Worm (Caenorhabditis elegans) whole organism, late embryonic: ENCODE data around the gene T26E4.18.
"Not testable (repeated sequence)": the region's sequence is repeated elsewhere in the genome, so short reads cannot be mapped to it uniquely, and the experiment has no call there.

Source experiments
- ama-1 ChIP-seq: fragments of 150-350 bp; optimal IDR thresholded peaks from 2 replicates; lab custom pipeline; 2014
- pqm-1 ChIP-seq: sonication (generic microtip); optimal IDR thresholded peaks from 2 replicates; lab custom pipeline; 2016; ENCODE audit warnings: missing genetic modification characterization, missing compliant biosample characterization
- sdc-2 ChIP-seq: sonication (generic microtip); optimal IDR thresholded peaks from 2 replicates; lab custom pipeline; 2016; ENCODE audit warnings: missing genotype, missing genetic modification characterization, missing compliant biosample characterization
- tbx-2 ChIP-seq: sonication (generic microtip); optimal IDR thresholded peaks from 2 replicates; lab custom pipeline; 2016; ENCODE audit warnings: missing genetic modification characterization, missing compliant biosample characterization
- unc-3 ChIP-seq, 2 experiments: fragments of 200-800 bp in 1 of 2; sonication (Bioruptor generic) in 1 of 2; sonication (generic microtip) in 1 of 2; conservative IDR thresholded peaks in 1 of 2; optimal IDR thresholded peaks in 1 of 2; 2 replicates each; pipeline versions ENCODE4 v1.3.6 to Lab custom; 2016 to 2022; ENCODE audit warnings: missing compliant biosample characterization in 2 of 2, missing genetic modification characterization in 2 of 2, missing genetic modification reagents in 1 of 2
- unc-55 ChIP-seq: sonication (generic microtip); optimal IDR thresholded peaks from 2 replicates; lab custom pipeline; 2017; ENCODE audit warnings: missing biosample characterization, missing genetic modification reagents, missing genetic modification characterization
- zip-5 ChIP-seq: sonication (generic microtip); optimal IDR thresholded peaks from 2 replicates; lab custom pipeline; 2016; ENCODE audit warnings: missing genetic modification characterization, missing compliant biosample characterization

DNA sequence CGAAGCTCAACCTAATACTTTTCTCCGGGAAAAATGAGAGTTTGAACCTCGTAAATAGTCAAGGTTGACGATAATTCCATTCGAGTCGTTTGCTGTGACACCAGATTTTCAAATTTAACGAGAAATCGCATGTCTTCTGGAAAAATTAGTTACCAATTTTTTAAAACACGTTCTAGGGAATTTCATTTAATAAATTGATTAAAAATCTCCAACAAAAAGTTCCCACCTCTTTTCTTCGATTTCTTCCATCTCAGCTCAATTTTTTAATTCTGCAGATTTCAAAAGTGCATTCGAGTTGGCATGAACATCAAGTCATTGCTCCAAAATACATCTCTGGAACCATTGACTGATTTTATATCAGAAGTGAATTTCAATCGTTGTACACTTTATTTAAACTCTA is 8.3 kb upstream of the T26E4.18 start, which contains the start of gene nhr-282:
- TF ChIP-seq sdc-2 (tag; lab: Kevin White, UChicago); pqm-1 (tag; lab: Kevin White, UChicago); unc-3 (GFP tag; conservative IDR thresholded peaks at IDR 0.05; lab: Robert Waterston, UW); unc-3 (tag; optimal IDR thresholded peaks at IDR 0.05; lab: Kevin White, UChicago); unc-55 (GFP tag; lab: Kevin White, UChicago); zip-5 (tag; lab: Kevin White, UChicago); ama-1 (lab: Kevin White, UChicago); tbx-2 (tag; lab: Kevin White, UChicago): not testable (repeated sequence)
